Fruit fly (Drosophila melanogaster): ENCODE measurements around the gene mTerf3.
"Not testable (repeated sequence)": the region's sequence is repeated elsewhere in the genome, so short reads cannot be mapped to it uniquely, and the experiment has no call there.

The mTerf3 gene

DNA sequence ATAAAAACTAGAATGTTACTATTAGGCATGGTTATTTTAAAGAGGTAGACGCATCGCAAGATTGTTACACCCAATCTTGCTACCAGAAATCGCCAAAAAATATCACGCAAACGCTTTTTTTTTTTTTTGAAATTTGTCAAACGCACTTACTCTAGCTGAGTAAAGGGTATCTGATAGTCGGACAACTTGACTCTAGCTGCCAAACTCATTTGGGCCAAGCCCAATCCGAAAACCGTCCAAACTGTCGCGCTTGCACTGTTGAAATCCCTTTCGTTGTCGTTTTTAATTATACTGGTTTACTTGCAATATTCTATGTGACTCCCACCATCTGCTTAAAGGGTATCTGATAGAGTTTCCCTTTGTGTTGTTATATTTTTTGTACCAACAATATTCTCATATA lies 17.3 kb downstream of the mTerf3 start:
- TF ChIP-seq CG14655 (GFP tag; optimal IDR thresholded peaks at IDR 0.05) (no peak), gl (tag; optimal IDR thresholded peaks at IDR 0.05) (no peak), CG34367 (tag; optimal IDR thresholded peaks at IDR 0.05) (no peak), CG8159 (tag; optimal IDR thresholded peaks at IDR 0.05) (no peak), CG17806 (tag; optimal IDR thresholded peaks at IDR 0.05) (no peak), CG9948 (tag; optimal IDR thresholded peaks at IDR 0.05) (no peak), EcR (GFP tag; optimal IDR thresholded peaks at IDR 0.05) (no peak), CG10348 (GFP tag; IDR thresholded peaks at IDR 0.05) (no peak), CG4496 (GFP tag; IDR thresholded peaks at IDR 0.05) (no peak), rn (GFP tag; IDR thresholded peaks at IDR 0.05) (no peak)

DNA sequence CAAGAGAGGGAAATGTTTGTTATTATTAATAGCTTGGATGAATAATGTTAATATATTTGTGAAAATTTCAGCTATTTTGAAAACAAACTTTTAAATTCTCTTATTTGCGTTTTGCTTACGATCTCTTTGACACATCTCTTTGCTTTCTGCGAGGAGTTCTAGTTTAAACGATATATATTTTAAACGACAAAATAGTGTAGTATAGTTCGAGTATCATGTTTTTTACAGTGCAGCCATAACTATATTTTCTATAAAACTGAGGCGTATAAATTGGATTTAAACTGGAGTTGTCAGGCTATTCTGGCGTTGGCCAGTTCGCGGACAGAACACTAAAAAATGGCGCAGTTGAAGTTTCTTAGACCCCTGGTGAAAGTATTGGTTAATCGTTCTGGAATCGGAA lies 21.0 kb downstream of the mTerf3 start, which contains the start of gene CG18281:
Gene CG18281, plus strand, starts transcription at position 301 of the 400 bp plus-strand sequence.
- TF ChIP-seq CG12605 (GFP tag; IDR thresholded peaks at IDR 0.05); Snoo (tag; optimal IDR thresholded peaks at IDR 0.05); CG14655 (GFP tag; optimal IDR thresholded peaks at IDR 0.05): not testable (repeated sequence)

DNA sequence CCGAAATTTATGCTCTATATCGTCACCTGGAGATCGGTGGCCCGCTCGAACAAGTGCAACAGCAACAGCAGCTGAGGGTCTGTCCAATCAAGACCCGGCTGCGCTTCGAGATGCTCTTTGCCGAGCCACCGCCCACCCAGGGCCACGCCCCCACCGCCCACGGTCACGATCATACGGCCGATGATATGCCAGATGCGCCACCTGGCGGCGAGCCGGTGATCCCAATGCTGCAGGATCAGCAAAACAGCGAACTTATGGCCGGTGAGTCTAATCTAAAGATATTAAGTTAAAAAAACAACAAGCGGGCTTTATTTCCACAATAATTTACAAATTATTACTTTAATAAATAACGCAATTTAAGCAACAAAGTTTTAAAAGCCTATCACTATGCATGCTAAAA lies 22.4 kb downstream of the mTerf3 start:
- TF ChIP-seq CG15710 (tag; optimal IDR thresholded peaks at IDR 0.05) (no peak), D1 (tag; optimal IDR thresholded peaks at IDR 0.05) (peak; percentile 29), CG12605 (GFP tag; IDR thresholded peaks at IDR 0.05) (no peak), Ets98B (GFP tag; IDR thresholded peaks at IDR 0.05) (no peak), CG32121 (GFP tag; IDR thresholded peaks at IDR 0.05) (0 out of 2 replicates have a peak, but pooled peaks have one; percentile 18)

DNA sequence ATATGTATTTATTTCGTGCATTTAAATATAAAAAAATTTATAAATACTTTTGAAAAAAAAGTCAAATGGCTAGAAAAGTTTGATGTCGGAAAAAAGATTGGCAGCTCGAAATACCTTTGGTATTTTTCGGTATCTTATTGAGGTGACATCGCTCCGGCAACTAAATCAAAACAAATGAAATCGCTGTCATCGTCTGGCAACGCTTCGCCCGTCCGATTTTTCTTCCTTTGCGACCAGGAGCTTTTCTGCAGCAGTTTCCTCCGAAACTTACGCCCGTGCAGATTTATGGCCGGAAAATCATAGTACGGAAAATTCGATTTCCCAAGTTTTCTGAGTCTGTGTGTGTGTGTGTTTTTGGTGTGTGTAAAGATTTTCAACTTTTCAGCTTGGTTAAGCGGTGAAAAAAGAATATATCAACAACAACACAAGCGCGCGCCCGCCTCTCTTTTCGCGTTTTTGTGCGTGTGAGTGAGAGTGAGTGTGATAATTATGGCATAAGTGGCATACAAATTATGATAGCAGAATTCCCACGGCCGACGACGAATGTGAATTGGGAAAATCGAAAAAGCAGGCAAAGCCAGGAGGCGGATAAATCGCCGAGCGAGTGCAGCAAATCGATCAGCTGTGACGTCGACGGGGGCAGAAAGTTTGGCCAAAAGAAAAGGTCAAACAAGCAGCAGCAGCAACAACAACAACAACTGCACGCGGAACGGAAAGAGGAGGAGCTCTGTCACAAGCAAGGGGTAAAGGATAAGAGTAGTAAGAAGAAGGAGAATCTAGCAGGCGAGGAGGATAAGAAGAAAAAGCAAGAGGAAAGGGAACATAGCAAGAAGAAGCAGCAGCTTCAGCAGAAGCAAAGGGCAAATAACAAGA lies 23.2 kb downstream of the mTerf3 start, which contains the start of gene CG32425:
Gene CG32425, plus strand, starts transcription at position 200 of the 873 bp plus-strand sequence.
- TF ChIP-seq CG8301 (tag; optimal IDR thresholded peaks at IDR 0.05) (no peak), CG12605 (GFP tag; IDR thresholded peaks at IDR 0.05) (no peak), D1 (tag; optimal IDR thresholded peaks at IDR 0.05) (no peak), fd96Ca (GFP tag; IDR thresholded peaks at IDR 0.05) (no peak), CG32121 (GFP tag; IDR thresholded peaks at IDR 0.05) (no peak), CG15710 (tag; optimal IDR thresholded peaks at IDR 0.05) (no peak), CG34367 (tag; optimal IDR thresholded peaks at IDR 0.05) (no peak), CG4496 (GFP tag; IDR thresholded peaks at IDR 0.05) (peak; percentile 61; the same call in 1 of the 3 replicates), EcR (GFP tag; optimal IDR thresholded peaks at IDR 0.05) (peak; percentile 32), CG17806 (tag; optimal IDR thresholded peaks at IDR 0.05) (peak; percentile 1), CG13204 (GFP tag; optimal IDR thresholded peaks at IDR 0.05) (no peak), Snoo (tag; optimal IDR thresholded peaks at IDR 0.05) (no peak), gl (tag; optimal IDR thresholded peaks at IDR 0.05) (peak; percentile 26), Ets98B (GFP tag; IDR thresholded peaks at IDR 0.05) (0 out of 2 replicates have a peak, but pooled peaks have one; percentile 19)

DNA sequence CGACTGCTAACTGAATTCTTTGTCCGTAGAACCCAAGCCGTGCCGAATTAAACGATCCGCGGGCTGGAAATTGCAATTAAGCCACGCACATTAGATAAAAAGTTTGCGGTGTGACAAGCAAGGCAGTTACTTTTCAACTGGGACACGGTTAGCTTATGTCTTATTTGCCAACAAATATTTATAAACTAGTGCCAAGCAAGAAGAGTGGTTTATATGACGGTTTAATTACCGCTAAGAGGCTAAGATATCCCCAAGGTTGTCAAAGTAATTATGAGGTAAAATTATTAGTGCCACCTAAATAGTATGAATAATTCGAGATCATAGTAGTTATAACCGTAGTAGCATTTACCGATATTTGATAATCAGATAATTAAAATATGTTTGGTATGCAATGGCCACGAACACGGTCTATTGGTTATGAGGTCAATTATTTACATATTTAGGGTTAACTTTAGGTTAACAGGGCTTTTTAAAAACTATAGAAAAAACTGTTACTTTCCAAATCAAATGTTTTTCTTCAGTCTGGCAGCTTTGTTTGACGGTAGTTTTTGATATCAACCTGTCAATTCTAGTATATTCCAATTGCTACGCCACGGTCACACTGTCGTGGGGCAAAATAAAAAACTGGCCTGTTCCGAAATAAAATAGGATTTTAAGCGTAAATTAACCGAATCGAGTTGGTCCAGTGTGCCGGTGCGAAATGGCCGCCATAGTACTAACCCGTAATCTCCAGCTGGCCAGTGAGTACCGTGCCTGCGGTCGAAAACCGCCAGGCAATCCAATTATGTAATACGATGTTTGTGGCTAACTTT lies 25.6 kb downstream of the mTerf3 start, which contains the start of gene ZnT77C:
Gene ZnT77C, minus strand, starts transcription at position 142 of the 812 bp plus-strand sequence.
- no peak for TF ChIP-seq CG4496 (GFP tag; IDR thresholded peaks at IDR 0.05)
- no peak for TF ChIP-seq CG8159 (tag; optimal IDR thresholded peaks at IDR 0.05)
- TF ChIP-seq CG12605 (GFP tag; IDR thresholded peaks at IDR 0.05), result no peak
- no peak for TF ChIP-seq CG13204 (GFP tag; optimal IDR thresholded peaks at IDR 0.05)
- TF ChIP-seq Pif1B (GFP tag; optimal IDR thresholded peaks at IDR 0.05), result no peak
- no peak for TF ChIP-seq rn (GFP tag; IDR thresholded peaks at IDR 0.05)
- no peak for TF ChIP-seq CG14655 (GFP tag; optimal IDR thresholded peaks at IDR 0.05)
- no peak for TF ChIP-seq CG17806 (tag; optimal IDR thresholded peaks at IDR 0.05)
- TF ChIP-seq Pif1A (GFP tag; optimal IDR thresholded peaks at IDR 0.05), result no peak
- TF ChIP-seq fd96Ca (GFP tag; IDR thresholded peaks at IDR 0.05), result no peak
- TF ChIP-seq Snoo (tag; optimal IDR thresholded peaks at IDR 0.05), result no peak
- no peak for TF ChIP-seq CG32121 (GFP tag; IDR thresholded peaks at IDR 0.05)
- TF ChIP-seq gl (tag; optimal IDR thresholded peaks at IDR 0.05), result no peak
- no peak for TF ChIP-seq CG34367 (tag; optimal IDR thresholded peaks at IDR 0.05)

DNA sequence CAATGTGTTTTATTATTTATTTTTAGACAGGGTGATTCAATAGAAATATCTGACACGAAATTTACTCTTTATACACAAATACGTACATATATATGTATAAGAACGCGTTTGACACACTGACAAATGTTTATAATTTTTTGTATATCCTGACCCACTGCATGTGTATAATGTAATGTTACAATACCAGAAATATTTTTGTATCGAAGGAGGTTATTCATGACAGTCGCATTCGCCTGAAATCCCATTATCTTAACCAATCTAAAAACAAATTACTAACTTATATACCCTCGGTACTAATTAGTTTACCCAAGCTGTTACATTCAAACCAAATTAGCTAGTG lies 26.3 kb downstream of the mTerf3 start:
- no peak for TF ChIP-seq CG15710 (tag; optimal IDR thresholded peaks at IDR 0.05)
- TF ChIP-seq Ets98B (GFP tag; IDR thresholded peaks at IDR 0.05), result peak; percentile 24
- TF ChIP-seq CG8301 (tag; optimal IDR thresholded peaks at IDR 0.05), result peak; percentile 7
- TF ChIP-seq CG32121 (GFP tag; IDR thresholded peaks at IDR 0.05), result peak; percentile 23; the same call in 1 of the 2 replicates
- no peak for TF ChIP-seq CG10348 (GFP tag; IDR thresholded peaks at IDR 0.05)
- no peak for TF ChIP-seq Pif1B (GFP tag; optimal IDR thresholded peaks at IDR 0.05)
- TF ChIP-seq fd96Ca (GFP tag; IDR thresholded peaks at IDR 0.05), result no peak
- TF ChIP-seq EcR (GFP tag; optimal IDR thresholded peaks at IDR 0.05), result no peak

All from whole organism, pupa.